Worm (Caenorhabditis elegans) whole organism, L4 larva: ENCODE data around the gene Y46G5A.15.
"Not testable (repeated sequence)": the region's sequence is repeated elsewhere in the genome, so short reads cannot be mapped to it uniquely, and the experiment has no call there.

Source experiments
- F37D6.2 ChIP-seq: sonication (generic microtip); optimal IDR thresholded peaks from 2 replicates; lab custom pipeline; 2016; ENCODE audit warnings: mild to moderate bottlenecking, missing genetic modification characterization, missing compliant biosample characterization
- F44E2.7 ChIP-seq: fragments of 200-800 bp; sonication (Bioruptor generic); IDR thresholded peaks from 2 replicates; pipeline ENCODE4 v2.1.2; 2022; ENCODE audit warnings: missing genetic modification characterization, missing compliant biosample characterization
- F49E8.2 ChIP-seq: sonication (generic microtip); optimal IDR thresholded peaks from 2 replicates; lab custom pipeline; 2016; ENCODE audit warnings: missing compliant biosample characterization, mild to moderate bottlenecking, missing genetic modification characterization, borderline replicate concordance
- T26A8.4 ChIP-seq: fragments of 200-800 bp; sonication (Bioruptor generic); IDR thresholded peaks from 2 replicates; pipeline ENCODE4 v1.3.6; 2022; ENCODE audit warnings: missing genetic modification characterization, missing compliant biosample characterization
- Y105C5A.15 ChIP-seq: fragments of 200-800 bp; sonication (Bioruptor generic); IDR thresholded peaks from 2 replicates; pipeline ENCODE4 v1.3.6; 2022; ENCODE audit warnings: missing genetic modification characterization, missing compliant biosample characterization
- Y48G9A.11 ChIP-seq: fragments of 200-800 bp; sonication (Bioruptor generic); IDR thresholded peaks from 2 replicates; pipeline ENCODE4 v1.3.6; 2022; ENCODE audit warnings: missing genetic modification reagents, missing genetic modification characterization, missing compliant biosample characterization
- ZK337.2 ChIP-seq: fragments of 200-800 bp; sonication (Bioruptor generic); IDR thresholded peaks from 2 replicates; pipeline ENCODE4 v1.3.6; 2022; ENCODE audit warnings: missing genetic modification reagents, missing genetic modification characterization, missing compliant biosample characterization
- aha-1 ChIP-seq: fragments of 150-350 bp; peaks from one replicate; lab custom pipeline; 2014; ENCODE audit warnings: missing biosample characterization, missing genetic modification characterization
- attf-4 ChIP-seq: sonication (generic microtip); optimal IDR thresholded peaks from 3 replicates; lab custom pipeline; 2017; ENCODE audit warnings: missing biosample characterization, missing genetic modification characterization
- ceh-20 ChIP-seq: fragments of 200-800 bp; sonication (Bioruptor generic); IDR thresholded peaks from 2 replicates; pipeline ENCODE4 v1.3.6; 2022; ENCODE audit warnings: missing genetic modification reagents, missing genetic modification characterization, missing compliant biosample characterization
- ceh-28 ChIP-seq: fragments of 150-350 bp; optimal IDR thresholded peaks from 2 replicates; lab custom pipeline; 2014; ENCODE audit warnings: missing biosample characterization, missing genetic modification reagents, missing genetic modification characterization
- ceh-44 ChIP-seq: fragments of 200-800 bp; sonication (Bioruptor generic); IDR thresholded peaks from 2 replicates; pipeline ENCODE4 v1.3.6; 2022; ENCODE audit warnings: missing genetic modification reagents, missing genetic modification characterization, missing compliant biosample characterization
- ceh-62 ChIP-seq: sonication (generic microtip); optimal IDR thresholded peaks from 2 replicates; lab custom pipeline; 2017; ENCODE audit warnings: missing biosample characterization, missing genetic modification characterization
- ceh-82 ChIP-seq: sonication (generic microtip); optimal IDR thresholded peaks from 2 replicates; lab custom pipeline; 2017; ENCODE audit warnings: missing biosample characterization, missing genetic modification characterization
- ces-1 ChIP-seq: fragments of 150-350 bp; sonication (generic microtip); optimal IDR thresholded peaks from 4 replicates; lab custom pipeline; 2014; ENCODE audit warnings: missing biosample characterization, missing genetic modification reagents, missing genetic modification characterization
- cey-2 ChIP-seq: sonication (generic microtip); optimal IDR thresholded peaks from 3 replicates; lab custom pipeline; 2017; ENCODE audit warnings: missing genetic modification characterization, mild to moderate bottlenecking, missing compliant biosample characterization, antibody characterized with exemption, borderline replicate concordance; ENCODE audit not compliant: insufficient read depth
- ctbp-1 ChIP-seq: fragments of 200-800 bp; sonication (Bioruptor generic); IDR thresholded peaks from 2 replicates; pipeline ENCODE4 v1.3.6; 2022; ENCODE audit warnings: missing genetic modification reagents, missing genetic modification characterization, missing compliant biosample characterization
- daf-16 ChIP-seq, 3 experiments: sonication (generic microtip); optimal IDR thresholded peaks; 2 replicates each; lab custom pipeline; 2016 to 2017; ENCODE audit warnings: missing genetic modification characterization in 3 of 3, missing genetic modification reagents in 3 of 3, mild to moderate bottlenecking in 2 of 3, missing compliant biosample characterization in 2 of 3, missing biosample characterization in 1 of 3, moderate library complexity in 1 of 3
- dmd-6 ChIP-seq: fragments of 200-800 bp; sonication (Bioruptor generic); IDR thresholded peaks from 2 replicates; pipeline ENCODE4 v1.3.6; 2022; ENCODE audit warnings: missing genetic modification reagents, missing genetic modification characterization, missing compliant biosample characterization
- dmd-9 ChIP-seq: fragments of 200-800 bp; sonication (Bioruptor generic); IDR thresholded peaks from 2 replicates; pipeline ENCODE4 v1.3.6; 2022; ENCODE audit warnings: missing genetic modification reagents, missing genetic modification characterization, missing compliant biosample characterization
- duxl-1 ChIP-seq: sonication (generic microtip); optimal IDR thresholded peaks from 2 replicates; lab custom pipeline; 2016; ENCODE audit warnings: mild to moderate bottlenecking, missing genetic modification characterization, moderate library complexity, missing compliant biosample characterization; ENCODE audit not compliant: poor library complexity
- dve-1 ChIP-seq: sonication (generic microtip); optimal IDR thresholded peaks from 2 replicates; lab custom pipeline; 2017; ENCODE audit warnings: antibody characterized with exemption, mild to moderate bottlenecking, missing genetic modification characterization, missing compliant biosample characterization; ENCODE audit not compliant: insufficient read depth
- egl-43 ChIP-seq: fragments of 200-800 bp; sonication (Bioruptor generic); IDR thresholded peaks from 2 replicates; pipeline ENCODE4 v1.3.6; 2022; ENCODE audit warnings: missing genetic modification reagents, missing genetic modification characterization, missing compliant biosample characterization
- hlh-11 ChIP-seq: fragments of 200-800 bp; sonication (Bioruptor generic); optimal IDR thresholded peaks from 2 replicates; lab custom pipeline; 2018; ENCODE audit warnings: mild to moderate bottlenecking, missing genetic modification characterization, missing compliant biosample characterization
- hlh-30 ChIP-seq: sonication (generic microtip); optimal IDR thresholded peaks from 2 replicates; lab custom pipeline; 2017; ENCODE audit warnings: antibody characterized with exemption, mild to moderate bottlenecking, missing genetic modification characterization, missing compliant biosample characterization; ENCODE audit not compliant: insufficient read depth
- lin-1 ChIP-seq: fragments of 200-800 bp; sonication (Bioruptor generic); IDR thresholded peaks from 2 replicates; pipeline ENCODE4 v1.3.6; 2022; ENCODE audit warnings: missing genetic modification reagents, missing genetic modification characterization, missing compliant biosample characterization
- lin-13 ChIP-seq: fragments of 150-350 bp; optimal IDR thresholded peaks from 2 replicates; lab custom pipeline; 2014; ENCODE audit warnings: missing biosample characterization, missing genetic modification reagents, missing genetic modification characterization
- lin-38 ChIP-seq: fragments of 200-800 bp; sonication (Bioruptor generic); IDR thresholded peaks from 2 replicates; pipeline ENCODE4 v1.3.6; 2022; ENCODE audit warnings: missing genetic modification reagents, missing genetic modification characterization, missing compliant biosample characterization
- lir-3 ChIP-seq: sonication (generic microtip); optimal IDR thresholded peaks from 2 replicates; lab custom pipeline; 2016; ENCODE audit warnings: mild to moderate bottlenecking, missing genetic modification characterization, missing compliant biosample characterization
- lsy-2 ChIP-seq, 2 experiments: fragments of 150-350 bp in 1 of 2; sonication (generic microtip) in 1 of 2; optimal IDR thresholded peaks; 2 replicates each; lab custom pipeline; 2014 to 2017; ENCODE audit warnings: missing biosample characterization in 2 of 2, missing genetic modification characterization in 2 of 2
- mdt-29 ChIP-seq: fragments of 200-800 bp; sonication (Bioruptor generic); IDR thresholded peaks from 2 replicates; pipeline ENCODE4 v1.3.6; 2022; ENCODE audit warnings: missing genetic modification reagents, missing genetic modification characterization, missing compliant biosample characterization
- mep-1 ChIP-seq: fragments of 150-350 bp; sonication (generic microtip); optimal IDR thresholded peaks from 3 replicates; lab custom pipeline; 2014; ENCODE audit warnings: missing biosample characterization, missing genetic modification characterization
- nhr-10 ChIP-seq: fragments of 150-350 bp; optimal IDR thresholded peaks from 2 replicates; lab custom pipeline; 2014; ENCODE audit warnings: missing biosample characterization, missing genetic modification characterization
- nhr-102 ChIP-seq: sonication (generic microtip); optimal IDR thresholded peaks from 2 replicates; lab custom pipeline; 2016; ENCODE audit warnings: mild to moderate bottlenecking, missing genetic modification characterization, moderate library complexity, missing compliant biosample characterization
- nhr-48 ChIP-seq: sonication (generic microtip); optimal IDR thresholded peaks from 2 replicates; lab custom pipeline; 2016; ENCODE audit warnings: mild to moderate bottlenecking, missing genetic modification characterization, missing compliant biosample characterization
- pha-4 ChIP-seq, 2 experiments: fragments of 150-350 bp in 1 of 2; fragments of 200-800 bp in 1 of 2; sonication (Bioruptor generic) in 1 of 2; IDR thresholded peaks in 1 of 2; optimal IDR thresholded peaks in 1 of 2; 2 replicates each; pipeline versions ENCODE4 v1.3.6 to Lab custom; 2014 to 2022; ENCODE audit warnings: missing genetic modification characterization in 2 of 2, missing genetic modification reagents in 2 of 2, missing biosample characterization in 1 of 2, missing compliant biosample characterization in 1 of 2
- sdz-12 ChIP-seq: fragments of 200-800 bp; sonication (Bioruptor generic); optimal IDR thresholded peaks from 2 replicates; lab custom pipeline; 2018; ENCODE audit warnings: mild to moderate bottlenecking, missing genetic modification characterization, missing compliant biosample characterization
- set-16 ChIP-seq: fragments of 200-800 bp; sonication (Bioruptor generic); IDR thresholded peaks from 2 replicates; pipeline ENCODE4 v1.3.6; 2022; ENCODE audit warnings: missing genetic modification reagents, missing genetic modification characterization, missing compliant biosample characterization
- snpc-1.2 ChIP-seq: fragments of 200-800 bp; sonication (Bioruptor generic); IDR thresholded peaks from 2 replicates; pipeline ENCODE4 v1.3.6; 2022; ENCODE audit warnings: missing genetic modification reagents, missing genetic modification characterization, missing compliant biosample characterization
- snpc-4 ChIP-seq: fragments of 150-350 bp; optimal IDR thresholded peaks from 2 replicates; lab custom pipeline; 2014; ENCODE audit warnings: missing biosample characterization, missing genetic modification characterization
- spr-3 ChIP-seq: fragments of 200-800 bp; sonication (Bioruptor generic); optimal IDR thresholded peaks from 2 replicates; lab custom pipeline; 2018; ENCODE audit warnings: mild to moderate bottlenecking, missing genetic modification characterization, missing compliant biosample characterization
- tag-97 ChIP-seq: fragments of 200-800 bp; sonication (Bioruptor generic); IDR thresholded peaks from 2 replicates; pipeline ENCODE4 v1.3.6; 2022; ENCODE audit warnings: missing genetic modification characterization, missing compliant biosample characterization
- tra-1 ChIP-seq: fragments of 200-800 bp; sonication (Bioruptor generic); IDR thresholded peaks from 2 replicates; pipeline ENCODE4 v1.3.6; 2022; ENCODE audit warnings: missing genetic modification reagents, missing genetic modification characterization, missing compliant biosample characterization
- unc-39 ChIP-seq: sonication (generic microtip); optimal IDR thresholded peaks from 2 replicates; lab custom pipeline; 2017; ENCODE audit warnings: missing biosample characterization, missing genetic modification characterization
- unc-62 ChIP-seq, 3 experiments: fragments of 150-350 bp in 1 of 3; sonication (generic microtip); optimal IDR thresholded peaks in 2 of 3; peaks in 1 of 3; 1 replicate in 1 of 3; 2 replicates in 2 of 3; lab custom pipeline; 2014 to 2017; ENCODE audit warnings: missing biosample characterization in 3 of 3, missing genetic modification characterization in 3 of 3, missing genetic modification reagents in 3 of 3, missing genotype in 1 of 3
- vab-7 ChIP-seq: fragments of 200-800 bp; sonication (Bioruptor generic); IDR thresholded peaks from 2 replicates; pipeline ENCODE4 v1.3.6; 2022; ENCODE audit warnings: missing genetic modification reagents, missing genetic modification characterization, missing compliant biosample characterization

Y46G5A.15 gene

DNA sequence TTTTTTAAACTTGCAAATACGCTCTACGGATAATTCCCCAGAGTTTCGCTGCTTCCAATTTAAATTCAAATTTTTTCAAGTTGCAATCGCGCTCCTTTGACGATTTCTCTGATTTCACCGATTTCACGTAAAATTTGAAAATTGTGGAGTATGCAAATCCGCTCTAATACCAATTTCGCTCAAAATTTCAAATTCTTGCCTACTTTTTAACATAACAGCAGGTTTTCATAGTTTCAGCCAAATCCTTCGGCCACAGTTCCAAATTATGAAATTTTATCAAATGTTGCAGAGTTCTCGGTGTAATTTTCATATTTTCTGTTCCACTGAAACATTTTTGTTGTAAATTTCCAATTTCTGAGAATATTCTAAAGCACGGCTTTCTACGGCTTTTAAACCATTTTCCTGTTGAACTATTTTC, 2.6 kb upstream of the Y46G5A.15 start, which contains the start of gene alkb-7 (continued):
- TF ChIP-seq attf-4 (tag; lab: Kevin White, UChicago) (no peak), ceh-82 (tag; lab: Kevin White, UChicago) (no peak), F44E2.7 (GFP tag; lab: Robert Waterston, UW) (no peak), dmd-9 (GFP tag; lab: Robert Waterston, UW) (no peak), ceh-20 (no peak), sdz-12 (no peak), aha-1 (tag; lab: Kevin White, UChicago) (no peak), ceh-28 (tag; lab: Kevin White, UChicago) (no peak), Y48G9A.11 (GFP tag; lab: Robert Waterston, UW) (peak; percentile 41; the same call in 1 of the 2 replicates), spr-3 (GFP tag; lab: Kevin White, UChicago) (peak; percentile 57), ces-1 (GFP tag; lab: Kevin White, UChicago) (no peak), dve-1 (tag; lab: Kevin White, UChicago) (peak; percentile 41), tra-1 (GFP tag; lab: Robert Waterston, UW) (no peak), nhr-10 (tag; lab: Kevin White, UChicago) (peak; percentile 20), ceh-62 (tag; lab: Kevin White, UChicago) (no peak), unc-39 (no peak), tag-97 (GFP tag; lab: Robert Waterston, UW) (no peak), Y105C5A.15 (GFP tag; lab: Robert Waterston, UW) (0 out of 2 replicates have a peak, but pooled peaks have one; percentile 25), F37D6.2 (tag; lab: Kevin White, UChicago) (no peak), nhr-48 (tag; lab: Kevin White, UChicago) (peak; percentile 42), lir-3 (no peak), dmd-6 (GFP tag; lab: Robert Waterston, UW) (no peak), F49E8.2 (no peak), cey-2 (tag; lab: Kevin White, UChicago) (no peak), unc-62 (GFP tag; optimal IDR thresholded peaks at IDR 0.05 in 1 of 2; lab: Kevin White, UChicago) (no peak), unc-62 (tag; optimal IDR thresholded peaks at IDR 0.05; lab: Kevin White, UChicago) (no peak), daf-16 (GFP tag; optimal IDR thresholded peaks at IDR 0.05; lab: Kevin White, UChicago) (no peak), daf-16 (tag; optimal IDR thresholded peaks at IDR 0.05; lab: Kevin White, UChicago) (no peak), T26A8.4 (peak; percentile 77)

DNA sequence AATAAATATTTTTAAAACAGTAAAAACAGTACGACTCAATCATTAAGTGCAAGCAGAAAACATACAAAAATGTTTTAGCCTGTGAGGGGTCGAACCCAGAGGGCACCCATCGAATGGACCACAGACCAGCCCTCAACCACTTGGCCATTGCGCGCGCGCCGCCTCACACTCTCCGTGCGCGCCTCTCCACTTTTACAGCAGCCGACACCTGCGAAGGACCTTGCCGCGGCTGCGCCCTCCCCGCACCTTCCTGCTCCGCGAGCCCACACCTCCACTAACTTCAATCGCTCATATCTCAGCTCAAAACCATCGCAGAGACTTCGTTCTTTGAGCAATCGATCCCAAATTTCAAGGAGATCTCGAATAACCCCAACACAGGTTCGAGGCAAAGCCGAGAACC, 6.8 kb downstream of the Y46G5A.15 start:
- TF ChIP-seq ctbp-1 (GFP tag; lab: Robert Waterston, UW) (0 out of 2 replicates have a peak, but pooled peaks have one; percentile 34), F49E8.2 (peak; percentile 38), vab-7 (peak; percentile 56; the same call in 1 of the 2 replicates), lsy-2 (tag; optimal IDR thresholded peaks at IDR 0.05; lab: Kevin White, UChicago) (peak in 1 of 2 experiments; percentile 31), dve-1 (tag; lab: Kevin White, UChicago) (peak; percentile 19), snpc-4 (peak; percentile 81), F37D6.2 (tag; lab: Kevin White, UChicago) (peak; percentile 43), pha-4 (GFP tag; IDR thresholded peaks at IDR 0.05; lab: Robert Waterston, UW) (peak; percentile 48; the same call in 1 of the 2 replicates), aha-1 (tag; lab: Kevin White, UChicago) (peak; percentile 93), hlh-11 (tag; lab: Kevin White, UChicago) (peak; percentile 11), set-16 (GFP tag; lab: Robert Waterston, UW) (peak; percentile 98), dmd-9 (GFP tag; lab: Robert Waterston, UW) (peak; percentile 69; the same call in 1 of the 2 replicates), mep-1 (peak; percentile 71), lin-1 (GFP tag; lab: Robert Waterston, UW) (0 out of 2 replicates have a peak, but pooled peaks have one; percentile 16), mdt-29 (0 out of 2 replicates have a peak, but pooled peaks have one; percentile 24), Y48G9A.11 (GFP tag; lab: Robert Waterston, UW) (peak; percentile 87), hlh-30 (tag; lab: Kevin White, UChicago) (peak; percentile 20), ZK337.2 (GFP tag; lab: Robert Waterston, UW) (peak; percentile 69; the same call in 1 of the 2 replicates), lin-38 (GFP tag; lab: Robert Waterston, UW) (peak; percentile 84), nhr-102 (peak; percentile 15), duxl-1 (tag; lab: Kevin White, UChicago) (peak; percentile 50), ceh-44 (GFP tag; lab: Robert Waterston, UW) (0 out of 2 replicates have a peak, but pooled peaks have one; percentile 2), T26A8.4 (peak; percentile 81), lin-13 (GFP tag; lab: Kevin White, UChicago) (peak; percentile 88), egl-43 (GFP tag; lab: Robert Waterston, UW) (peak; percentile 75; the same call in 1 of the 2 replicates), snpc-1.2 (GFP tag; lab: Robert Waterston, UW) (peak; percentile 83)
- not testable (repeated sequence) for TF ChIP-seq pha-4 (tag; optimal IDR thresholded peaks at IDR 0.05; lab: Kevin White, UChicago)
